Fruit fly (Drosophila melanogaster): ENCODE results near the gene CG14610.
A peak's percentile ranks its signal among the peaks of the same experiment; 100 is the strongest.

Gene CG14610

DNA sequence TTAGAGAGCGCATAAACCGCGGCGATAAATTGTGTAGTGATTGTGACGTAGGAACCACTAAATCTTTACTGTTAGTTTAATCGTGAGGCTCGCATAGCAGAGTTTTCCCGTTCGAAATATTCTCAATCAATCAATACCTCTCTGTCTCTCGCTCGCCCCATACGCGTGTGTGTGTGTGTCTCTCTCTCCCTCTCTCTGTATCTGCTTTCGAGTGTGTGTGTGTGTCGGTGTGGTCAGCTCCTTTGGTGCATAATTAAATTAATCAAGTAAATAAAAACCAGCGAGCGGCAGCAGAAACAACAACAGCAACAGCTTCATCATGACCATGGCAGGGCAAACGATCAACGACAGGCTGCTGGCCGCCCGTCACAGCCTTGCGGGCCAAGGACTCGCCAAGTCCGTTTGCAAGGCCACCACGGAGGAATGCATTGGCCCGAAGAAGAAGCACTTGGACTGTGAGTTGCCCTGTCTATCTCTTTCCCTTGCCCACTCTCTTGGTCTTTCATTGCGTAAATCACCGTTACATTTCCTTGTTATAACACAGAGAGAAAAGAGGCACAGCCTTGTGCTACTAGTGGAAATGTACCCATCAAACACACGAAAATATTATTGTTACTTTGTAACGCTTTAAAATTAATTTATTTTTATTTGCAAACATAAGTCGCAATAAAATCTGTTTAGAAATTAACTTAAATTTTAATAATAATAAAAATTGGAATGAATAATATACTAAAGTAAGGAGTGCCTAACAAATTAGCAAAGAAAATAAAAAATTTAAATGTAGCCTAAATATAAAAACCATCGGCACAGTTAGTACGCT is 43.2 kb upstream of the CG14610 start (continued):
- TF ChIP-seq bsh (GFP tag; optimal IDR thresholded peaks at IDR 0.05) (no peak), CG34224 (GFP tag; IDR thresholded peaks at IDR 0.05; ENCODE audit: partially characterized antibody) (0 out of 3 replicates have a peak, but pooled peaks have one; percentile 34), CG10366 (GFP tag; IDR thresholded peaks at IDR 0.05) (no peak), CG2712 (tag; optimal IDR thresholded peaks at IDR 0.05) (peak; percentile 54), CG5180 (GFP tag; optimal IDR thresholded peaks at IDR 0.05) (no peak), CG17385 (GFP tag; optimal IDR thresholded peaks at IDR 0.05) (peak; percentile 69)

DNA sequence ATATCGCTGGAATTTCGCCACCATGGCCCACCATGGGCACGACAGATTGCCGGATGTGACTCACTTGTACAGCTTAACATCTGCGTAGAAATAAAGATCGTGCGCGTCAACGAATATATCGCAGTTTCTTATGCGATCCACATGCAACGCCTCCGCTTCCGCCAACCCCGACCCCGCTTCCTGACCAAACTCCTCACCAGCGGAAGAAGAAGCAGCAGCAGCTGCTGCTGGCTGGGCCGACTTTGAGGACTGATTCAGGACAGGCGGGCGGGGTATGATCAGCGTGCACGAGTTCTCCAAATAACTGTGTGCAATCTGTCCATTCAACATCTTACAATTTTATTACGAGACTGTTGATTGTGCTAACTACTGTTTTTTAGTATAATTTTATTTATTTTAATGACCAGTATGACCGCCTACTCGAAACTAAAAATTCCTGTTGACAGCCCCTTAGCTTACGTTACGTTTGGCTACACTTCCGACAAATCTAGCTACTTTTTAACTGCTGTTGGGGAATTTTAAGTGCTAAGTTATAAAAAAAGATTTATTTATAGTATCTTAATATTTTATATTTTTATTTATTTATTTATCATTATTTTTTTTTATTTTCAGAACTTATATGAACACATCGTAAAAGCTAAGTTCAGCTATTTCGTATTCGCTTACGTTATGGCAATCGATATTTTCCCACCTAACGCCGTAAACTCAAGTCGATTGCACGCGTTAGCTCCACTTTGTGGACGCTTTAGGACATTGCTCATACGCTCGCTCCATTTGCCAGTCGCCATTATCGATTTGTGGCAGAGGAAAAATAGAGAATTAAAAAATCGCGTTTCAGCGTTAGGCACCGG is 42.4 kb upstream of the CG14610 start, which contains the start of the genes CG10055 and lap:
CG10055 (minus strand) TSS at position 432 of the 851 bp plus-strand sequence.
lap (plus strand) TSS at position 753 of the 851 bp plus-strand sequence.
- TF ChIP-seq nmo (GFP tag; optimal IDR thresholded peaks at IDR 0.05): peak; percentile 57
- no peak for TF ChIP-seq HmgD (GFP tag; optimal IDR thresholded peaks at IDR 0.05)
- 0 out of 2 replicates have a peak, but pooled peaks have one; percentile 20 for TF ChIP-seq hbn (GFP tag; IDR thresholded peaks at IDR 0.05; ENCODE audit: partially characterized antibody)
- TF ChIP-seq Vsx1 (GFP tag; optimal IDR thresholded peaks at IDR 0.05): no peak
- TF ChIP-seq Scr (GFP tag; IDR thresholded peaks at IDR 0.05; ENCODE audit: partially characterized antibody): peak; percentile 60; the same call in 1 of the 2 replicates
- TF ChIP-seq CG9932 (GFP tag; IDR thresholded peaks at IDR 0.05): no peak
- no peak for TF ChIP-seq ro (GFP tag; IDR thresholded peaks at IDR 0.05)
- peak; percentile 11 for TF ChIP-seq NfI (GFP tag; optimal IDR thresholded peaks at IDR 0.05)
- no peak for TF ChIP-seq Nf-YB (GFP tag; optimal IDR thresholded peaks at IDR 0.05)
- TF ChIP-seq Sox102F (GFP tag; optimal IDR thresholded peaks at IDR 0.05): no peak
- TF ChIP-seq ac (GFP tag; optimal IDR thresholded peaks at IDR 0.05): no peak
- TF ChIP-seq nau (GFP tag; optimal IDR thresholded peaks at IDR 0.05): no peak
- no peak for TF ChIP-seq Taf1 (GFP tag; IDR thresholded peaks at IDR 0.05)
- TF ChIP-seq CG9609 (GFP tag; optimal IDR thresholded peaks at IDR 0.05): no peak
- no peak; the same call in 1 of the 2 replicates for TF ChIP-seq Adf1 (GFP tag; IDR thresholded peaks at IDR 0.05)
- no peak for TF ChIP-seq dmrt99B (tag; optimal IDR thresholded peaks at IDR 0.05)
- no peak for TF ChIP-seq CG15601 (tag; optimal IDR thresholded peaks at IDR 0.05)
- no peak for TF ChIP-seq CoRest (tag; optimal IDR thresholded peaks at IDR 0.05)
- TF ChIP-seq CG10462 (GFP tag; optimal IDR thresholded peaks at IDR 0.05): no peak
- peak; percentile 38; the same call in 1 of the 3 replicates for TF ChIP-seq CG14860 (GFP tag; IDR thresholded peaks at IDR 0.05; ENCODE audit: partially characterized antibody)
- no peak for TF ChIP-seq Eip74EF (GFP tag; optimal IDR thresholded peaks at IDR 0.05)
- TF ChIP-seq pzg (GFP tag; optimal IDR thresholded peaks at IDR 0.05): peak; percentile 73
- TF ChIP-seq CG12104 (GFP tag; optimal IDR thresholded peaks at IDR 0.05): no peak
- TF ChIP-seq CG6175 (GFP tag; IDR thresholded peaks at IDR 0.05): no peak
- TF ChIP-seq hth (optimal IDR thresholded peaks at IDR 0.05): no peak
- TF ChIP-seq CG11723 (GFP tag; optimal IDR thresholded peaks at IDR 0.05): no peak
- no peak for TF ChIP-seq insv (GFP tag; optimal IDR thresholded peaks at IDR 0.05)
- no peak for TF ChIP-seq lmd (GFP tag; IDR thresholded peaks at IDR 0.05)
- peak; percentile 55 for TF ChIP-seq CG9797 (GFP tag; optimal IDR thresholded peaks at IDR 0.05)
- TF ChIP-seq Opbp (GFP tag; IDR thresholded peaks at IDR 0.05; ENCODE audit: partially characterized antibody): peak; percentile 50; the same call in 1 of the 3 replicates
- no peak for TF ChIP-seq Doc2 (GFP tag; IDR thresholded peaks at IDR 0.05)
- TF ChIP-seq corto (GFP tag; optimal IDR thresholded peaks at IDR 0.05): no peak
- TF ChIP-seq CG2116 (GFP tag; optimal IDR thresholded peaks at IDR 0.05): peak; percentile 35
- no peak for TF ChIP-seq mam (GFP tag; optimal IDR thresholded peaks at IDR 0.05)
- TF ChIP-seq CG13775 (GFP tag; optimal IDR thresholded peaks at IDR 0.05): no peak
- TF ChIP-seq chif (GFP tag; optimal IDR thresholded peaks at IDR 0.05): no peak
- no peak for TF ChIP-seq Oaz (GFP tag; IDR thresholded peaks at IDR 0.05)
- TF ChIP-seq Bdp1 (GFP tag; optimal IDR thresholded peaks at IDR 0.05): no peak
- no peak for TF ChIP-seq fru (optimal IDR thresholded peaks at IDR 0.05)
